Fruit fly (Drosophila melanogaster): Measurements from ENCODE around the gene CG44475.

Gene CG44475

DNA sequence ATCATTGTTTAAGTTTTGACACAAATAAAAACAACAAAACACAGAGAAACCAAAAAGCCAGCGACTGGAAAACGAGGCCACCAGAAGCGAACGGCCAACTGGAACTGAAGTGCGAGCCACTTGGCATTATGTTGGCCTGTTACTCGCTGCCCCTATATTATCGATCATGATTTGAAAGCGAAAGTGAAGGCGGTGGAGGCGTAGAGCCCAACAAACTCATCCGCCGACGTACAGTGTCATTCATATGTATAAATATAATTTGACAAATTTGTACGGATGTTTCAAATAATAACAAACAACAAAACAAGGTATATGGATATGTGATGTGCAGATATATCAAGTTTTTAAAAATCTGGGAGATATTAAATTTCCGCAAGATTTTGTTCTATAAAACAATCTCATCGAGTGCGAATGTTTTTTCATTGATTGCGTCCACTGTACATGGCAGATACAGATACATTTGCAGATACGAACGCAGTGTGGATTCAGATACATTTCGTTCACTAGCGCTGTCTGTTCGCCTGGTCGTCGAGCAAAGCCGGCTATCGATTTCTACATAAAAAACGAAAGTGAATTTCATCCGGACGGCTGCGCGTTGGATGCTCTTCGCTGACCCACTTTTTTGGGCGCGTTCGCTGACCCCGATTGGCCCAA is 28.1 kb upstream of the CG44475 start (continued):
- TF ChIP-seq Fer1 (GFP tag; optimal IDR thresholded peaks at IDR 0.05) (peak; percentile 93), Aef1 (GFP tag; IDR thresholded peaks at IDR 0.05) (peak; percentile 92), CG16779 (GFP tag; IDR thresholded peaks at IDR 0.05) (peak; percentile 70; the same call in 1 of the 2 replicates), CG9215 (GFP tag; IDR thresholded peaks at IDR 0.05) (peak; percentile 90), amos (GFP tag; IDR thresholded peaks at IDR 0.05; ENCODE audit: partially characterized antibody) (no peak), nau (GFP tag; optimal IDR thresholded peaks at IDR 0.05) (peak; percentile 91), pita (GFP tag; optimal IDR thresholded peaks at IDR 0.05) (no peak), Lpt (GFP tag; optimal IDR thresholded peaks at IDR 0.05) (no peak), CG11504 (tag; optimal IDR thresholded peaks at IDR 0.05) (peak; percentile 95), crc (GFP tag; optimal IDR thresholded peaks at IDR 0.05) (peak; percentile 93), chinmo (GFP tag; IDR thresholded peaks at IDR 0.05; ENCODE audit: partially characterized antibody) (no peak; the same call in 3 of the 4 replicates), E2f2 (GFP tag; IDR thresholded peaks at IDR 0.05) (peak; percentile 84), ato (GFP tag; IDR thresholded peaks at IDR 0.05; ENCODE audit: partially characterized antibody) (peak; percentile 17; the same call in 1 of the 2 replicates), run (tag; optimal IDR thresholded peaks at IDR 0.05) (peak; percentile 98), crol (GFP tag; IDR thresholded peaks at IDR 0.05) (peak; percentile 8; the same call in 1 of the 2 replicates), her (GFP tag; optimal IDR thresholded peaks at IDR 0.05) (peak; percentile 94), rib (GFP tag; IDR thresholded peaks at IDR 0.05) (peak; percentile 75), CG8765 (GFP tag; IDR thresholded peaks at IDR 0.05) (peak; percentile 71; the same call in 1 of the 2 replicates)

DNA sequence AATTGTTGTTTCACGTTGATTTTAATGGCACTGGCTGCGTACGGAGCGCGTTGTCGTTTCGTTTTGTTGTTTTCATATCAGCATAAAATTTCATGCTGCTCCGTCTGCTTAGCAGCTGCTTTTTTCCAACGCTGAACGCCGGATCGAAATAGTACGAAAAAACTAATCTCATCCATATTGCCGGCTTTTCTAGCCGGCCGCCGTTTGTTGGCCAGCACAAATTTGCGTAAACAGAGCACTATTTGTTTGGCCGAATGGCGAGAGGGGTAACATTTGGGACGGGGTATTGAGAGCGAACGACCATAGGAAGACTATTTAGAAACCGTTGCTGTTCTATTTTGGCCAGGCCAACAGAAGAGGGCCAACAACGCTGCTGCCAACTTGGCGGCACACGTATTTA is 26.8 kb upstream of the CG44475 start:
- TF ChIP-seq esg (GFP tag; conservative IDR thresholded peaks at IDR 0.05) = no peak
- TF ChIP-seq shn (GFP tag; optimal IDR thresholded peaks at IDR 0.05) = no peak
- 0 out of 2 replicates have a peak, but pooled peaks have one; percentile 37 for TF ChIP-seq stc (GFP tag; IDR thresholded peaks at IDR 0.05)
- no peak for TF ChIP-seq bcd (GFP tag; optimal IDR thresholded peaks at IDR 0.05)
- TF ChIP-seq toy (GFP tag; IDR thresholded peaks at IDR 0.05) = no peak
- no peak for TF ChIP-seq stwl (tag; optimal IDR thresholded peaks at IDR 0.05)
- no peak for TF ChIP-seq CG4404 (GFP tag; IDR thresholded peaks at IDR 0.05)
- no peak for TF ChIP-seq CG3281 (GFP tag; optimal IDR thresholded peaks at IDR 0.05)
- no peak for TF ChIP-seq Myb (GFP tag; optimal IDR thresholded peaks at IDR 0.05)
- peak; percentile 18; the same call in 1 of the 2 replicates for TF ChIP-seq CG11696 (GFP tag; IDR thresholded peaks at IDR 0.05)
- no peak for TF ChIP-seq CG3407 (GFP tag; optimal IDR thresholded peaks at IDR 0.05)
- TF ChIP-seq CG12236 (GFP tag; optimal IDR thresholded peaks at IDR 0.05) = no peak
- no peak for TF ChIP-seq CG7357 (GFP tag; IDR thresholded peaks at IDR 0.05)
- TF ChIP-seq CG1529 (GFP tag; optimal IDR thresholded peaks at IDR 0.05) = no peak
- no peak for TF ChIP-seq CG14710 (tag; optimal IDR thresholded peaks at IDR 0.05)
- TF ChIP-seq Atf3 (GFP tag; optimal IDR thresholded peaks at IDR 0.05) = no peak
- TF ChIP-seq dan (GFP tag; IDR thresholded peaks at IDR 0.05) = no peak
- no peak for TF ChIP-seq CG3838 (GFP tag; optimal IDR thresholded peaks at IDR 0.05)
- no peak for TF ChIP-seq hkb (optimal IDR thresholded peaks at IDR 0.05)
- TF ChIP-seq hkb (GFP tag; IDR thresholded peaks at IDR 0.05) = no peak
- no peak for TF ChIP-seq CG13624 (GFP tag; optimal IDR thresholded peaks at IDR 0.05)
- no peak for TF ChIP-seq CG30431 (GFP tag; optimal IDR thresholded peaks at IDR 0.05)
- TF ChIP-seq Poxn (GFP tag; IDR thresholded peaks at IDR 0.05) = no peak
- peak; percentile 86 for TF ChIP-seq sug (tag; optimal IDR thresholded peaks at IDR 0.05)
- no peak for TF ChIP-seq CG17359 (tag; optimal IDR thresholded peaks at IDR 0.05)
- TF ChIP-seq CG11504 (tag; optimal IDR thresholded peaks at IDR 0.05) = no peak
- no peak for TF ChIP-seq CG17802 (tag; optimal IDR thresholded peaks at IDR 0.05)
- no peak for TF ChIP-seq croc (GFP tag; conservative IDR thresholded peaks at IDR 0.05)
- peak; percentile 55; the same call in 1 of the 3 replicates for TF ChIP-seq Dbx (GFP tag; IDR thresholded peaks at IDR 0.05)
- no peak for TF ChIP-seq pfk (GFP tag; optimal IDR thresholded peaks at IDR 0.05)
- TF ChIP-seq Ets65A (GFP tag) = no peak
- no peak; the same call in 1 of the 2 replicates for TF ChIP-seq CG14014 (GFP tag; IDR thresholded peaks at IDR 0.05)
- no peak for TF ChIP-seq p53 (GFP tag; optimal IDR thresholded peaks at IDR 0.05)
- no peak for TF ChIP-seq fu2 (GFP tag; optimal IDR thresholded peaks at IDR 0.05)

Measured in whole organism, embryonic.